Fruit fly (Drosophila melanogaster) whole organism, embryonic: Measurements from ENCODE around the gene Ank.
A peak's percentile ranks its signal among the peaks of the same experiment; 100 is the strongest.

Experiments used
- CG10543 ChIP-seq: fragments of 200-800 bp; sonication (Bioruptor generic); optimal IDR thresholded peaks from 3 replicates; lab custom pipeline; 2017; ENCODE audit warnings: missing biosample characterization, mild to moderate bottlenecking, missing genetic modification characterization, moderate library complexity
- CG12299 ChIP-seq: fragments of 200-800 bp; sonication (Bioruptor generic); optimal IDR thresholded peaks from 2 replicates; lab custom pipeline; 2018; ENCODE audit warnings: missing biosample characterization, mild to moderate bottlenecking, missing genetic modification characterization
- CG12659 ChIP-seq: fragments of 200-800 bp; sonication (Bioruptor generic); optimal IDR thresholded peaks from 3 replicates; lab custom pipeline; 2017; ENCODE audit warnings: mild to moderate bottlenecking, missing biosample characterization, missing genetic modification reagents, missing genetic modification characterization
- CG13894 ChIP-seq: fragments of 200-800 bp; sonication (Bioruptor generic); optimal IDR thresholded peaks from 3 replicates; lab custom pipeline; 2018; ENCODE audit warnings: missing biosample characterization, mild to moderate bottlenecking, missing genetic modification characterization, moderate library complexity
- CG1529 ChIP-seq: fragments of 200-800 bp; sonication (Bioruptor generic); optimal IDR thresholded peaks from 3 replicates; lab custom pipeline; 2018; ENCODE audit warnings: missing biosample characterization, missing genetic modification characterization
- CG15696 ChIP-seq: fragments of 200-800 bp; sonication (Bioruptor generic); optimal IDR thresholded peaks from 2 replicates; lab custom pipeline; 2019; ENCODE audit warnings: missing biosample characterization, mild to moderate bottlenecking, missing genetic modification characterization, moderate library complexity
- CG17328 ChIP-seq: fragments of 200-800 bp; sonication (Bioruptor generic); IDR thresholded peaks from 2 replicates; pipeline ENCODE4 v1.3.6; 2022; ENCODE audit warnings: missing biosample characterization, missing genetic modification characterization
- CG18011 ChIP-seq: fragments of 200-800 bp; sonication (Bioruptor generic); optimal IDR thresholded peaks from 2 replicates; lab custom pipeline; 2017; ENCODE audit warnings: missing biosample characterization, missing genetic modification characterization, mild to moderate bottlenecking, moderate library complexity, missing genotype
- CG2116 ChIP-seq: fragments of 200-800 bp; sonication (Bioruptor generic); optimal IDR thresholded peaks from 3 replicates; lab custom pipeline; 2018; ENCODE audit warnings: missing biosample characterization, mild to moderate bottlenecking, missing genetic modification characterization
- CG2875 ChIP-seq: fragments of 200-800 bp; sonication (Bioruptor generic); optimal IDR thresholded peaks from 2 replicates; lab custom pipeline; 2017; ENCODE audit warnings: missing biosample characterization, mild to moderate bottlenecking, missing genetic modification characterization, missing genetic modification reagents
- CG30020 ChIP-seq: fragments of 200-800 bp; optimal IDR thresholded peaks from 2 replicates; lab custom pipeline; 2019; ENCODE audit warnings: missing biosample characterization, mild to moderate bottlenecking, missing genetic modification characterization, moderate library complexity
- CG3281 ChIP-seq: fragments of 200-800 bp; sonication (Bioruptor generic); optimal IDR thresholded peaks from 3 replicates; lab custom pipeline; 2017; ENCODE audit warnings: missing biosample characterization, mild to moderate bottlenecking, missing genetic modification characterization
- CG3407 ChIP-seq: fragments of 200-800 bp; sonication (Bioruptor generic); optimal IDR thresholded peaks from 2 replicates; lab custom pipeline; 2018; ENCODE audit warnings: missing biosample characterization, mild to moderate bottlenecking, missing genetic modification characterization
- CG34224 ChIP-seq: fragments of 200-800 bp; sonication (Bioruptor generic); IDR thresholded peaks from 3 replicates; pipeline ENCODE4 v1.3.6; 2022; ENCODE audit warnings: missing biosample characterization, missing genetic modification characterization; ENCODE audit not compliant: partially characterized antibody
- CG4707 ChIP-seq: fragments of 200-800 bp; sonication (Bioruptor generic); optimal IDR thresholded peaks from 2 replicates; lab custom pipeline; 2018; ENCODE audit warnings: missing biosample characterization, mild to moderate bottlenecking, missing genetic modification characterization, moderate library complexity
- CG6791 ChIP-seq: fragments of 200-800 bp; sonication (Bioruptor generic); IDR thresholded peaks from 3 replicates; pipeline ENCODE4 v1.3.6; 2022; ENCODE audit warnings: missing biosample characterization, missing genetic modification characterization; ENCODE audit not compliant: partially characterized antibody
- CG7928 ChIP-seq: fragments of 200-800 bp; sonication (Bioruptor generic); optimal IDR thresholded peaks from 2 replicates; lab custom pipeline; 2017; ENCODE audit warnings: missing biosample characterization, mild to moderate bottlenecking, missing genetic modification characterization
- CG7987 ChIP-seq: fragments of 200-800 bp; sonication (Bioruptor generic); optimal IDR thresholded peaks from 2 replicates; lab custom pipeline; 2018; ENCODE audit warnings: missing biosample characterization, mild to moderate bottlenecking, missing genetic modification characterization, moderate library complexity
- CG8281 ChIP-seq: fragments of 200-800 bp; sonication (Bioruptor generic); optimal IDR thresholded peaks from 2 replicates; lab custom pipeline; 2018; ENCODE audit warnings: missing biosample characterization, mild to moderate bottlenecking, missing genetic modification characterization, moderate library complexity
- CG8924 ChIP-seq: fragments of 200-800 bp; optimal IDR thresholded peaks from 3 replicates; lab custom pipeline; 2019; ENCODE audit warnings: missing biosample characterization, mild to moderate bottlenecking, missing genetic modification characterization, moderate library complexity
- CG9437 ChIP-seq: fragments of 200-800 bp; sonication (Bioruptor generic); optimal IDR thresholded peaks from 2 replicates; lab custom pipeline; 2018; ENCODE audit warnings: missing biosample characterization, mild to moderate bottlenecking, missing genetic modification characterization
- Camta ChIP-seq: fragments of 200-800 bp; sonication (Bioruptor generic); optimal IDR thresholded peaks from 2 replicates; lab custom pipeline; 2016; ENCODE audit warnings: missing biosample characterization, missing genetic modification characterization
- Dref ChIP-seq: fragments of 200-800 bp; sonication (Bioruptor generic); IDR thresholded peaks from 2 replicates; pipeline ENCODE4 v1.3.6; 2022; ENCODE audit warnings: missing biosample characterization, missing genetic modification characterization
- Gsc ChIP-seq: fragments of 200-800 bp; sonication (Bioruptor generic); IDR thresholded peaks from 2 replicates; pipeline ENCODE4 v1.3.6; 2022; ENCODE audit warnings: missing biosample characterization, missing genetic modification characterization
- Jarid2 ChIP-seq: fragments of 200-800 bp; sonication (Bioruptor generic); optimal IDR thresholded peaks from 3 replicates; lab custom pipeline; 2017; ENCODE audit warnings: mild to moderate bottlenecking, missing biosample characterization, missing genetic modification reagents, missing genetic modification characterization
- Lim3 ChIP-seq: fragments of 200-800 bp; sonication (Bioruptor generic); IDR thresholded peaks from 2 replicates; pipeline ENCODE4 v1.3.6; 2022; ENCODE audit warnings: missing biosample characterization, missing genetic modification characterization
- Nf-YC ChIP-seq: fragments of 200-800 bp; optimal IDR thresholded peaks from 3 replicates; lab custom pipeline; 2019; ENCODE audit warnings: missing biosample characterization, mild to moderate bottlenecking, missing genetic modification characterization, moderate library complexity
- Vsx1 ChIP-seq: fragments of 200-800 bp; sonication (Bioruptor generic); optimal IDR thresholded peaks from 2 replicates; lab custom pipeline; 2017; ENCODE audit warnings: missing biosample characterization, mild to moderate bottlenecking, missing genetic modification characterization, missing genetic modification reagents
- bowl ChIP-seq: fragments of 200-800 bp; sonication (Bioruptor generic); IDR thresholded peaks from 2 replicates; pipeline ENCODE4 v1.3.6; 2022; ENCODE audit warnings: missing biosample characterization, missing genetic modification characterization
- caup ChIP-seq: fragments of 200-800 bp; sonication (Bioruptor generic); optimal IDR thresholded peaks from 3 replicates; lab custom pipeline; 2017; ENCODE audit warnings: missing biosample characterization, mild to moderate bottlenecking, missing genetic modification characterization, moderate library complexity; ENCODE audit not compliant: severe bottlenecking
- chif ChIP-seq, 2 experiments: fragments of 200-800 bp; sonication (Bioruptor generic); optimal IDR thresholded peaks; 3 replicates each; lab custom pipeline; 2016; ENCODE audit warnings: missing biosample characterization in 2 of 2, missing genetic modification characterization in 2 of 2
- chinmo ChIP-seq: fragments of 200-800 bp; sonication (Bioruptor generic); IDR thresholded peaks from 4 replicates; pipeline ENCODE4 v1.3.6; 2022; ENCODE audit warnings: missing biosample characterization, missing genetic modification characterization; ENCODE audit not compliant: partially characterized antibody
- crp ChIP-seq, 2 experiments: fragments of 200-800 bp; sonication (Bioruptor generic); optimal IDR thresholded peaks; 2 replicates in 1 of 2; 3 replicates in 1 of 2; lab custom pipeline; 2017; ENCODE audit warnings: missing biosample characterization in 2 of 2, missing genetic modification characterization in 2 of 2, mild to moderate bottlenecking in 1 of 2, moderate library complexity in 1 of 2
- gsb ChIP-seq: fragments of 200-800 bp; sonication (Bioruptor generic); IDR thresholded peaks from 2 replicates; pipeline ENCODE4 v1.3.6; 2022; ENCODE audit warnings: missing biosample characterization, missing genetic modification characterization
- ham ChIP-seq: fragments of 200-800 bp; sonication (Bioruptor generic); IDR thresholded peaks from 2 replicates; pipeline ENCODE4 v1.3.6; 2022; ENCODE audit warnings: missing biosample characterization, missing genetic modification characterization
- jumu ChIP-seq: fragments of 200-800 bp; sonication (Bioruptor generic); optimal IDR thresholded peaks from 3 replicates; lab custom pipeline; 2016; ENCODE audit warnings: missing biosample characterization, missing genetic modification characterization
- ken ChIP-seq: fragments of 200-800 bp; sonication (Bioruptor generic); IDR thresholded peaks from 3 replicates; pipeline ENCODE4 v1.3.6; 2022; ENCODE audit warnings: missing biosample characterization, missing genetic modification characterization
- maf-S ChIP-seq: fragments of 200-800 bp; sonication (Bioruptor generic); optimal IDR thresholded peaks from 2 replicates; lab custom pipeline; 2016; ENCODE audit warnings: missing biosample characterization, missing genetic modification characterization
- ranshi ChIP-seq: fragments of 200-800 bp; sonication (Bioruptor generic); IDR thresholded peaks from 2 replicates; pipeline ENCODE4 v1.3.6; 2022; ENCODE audit warnings: missing biosample characterization, missing genetic modification characterization
- sc ChIP-seq, 3 experiments: fragments of >200 bp in 2 of 3; fragments of 200-800 bp in 1 of 3; sonication (Bioruptor generic) in 1 of 3; optimal IDR thresholded peaks; 2 replicates in 2 of 3; 3 replicates in 1 of 3; lab custom pipeline; 2017; ENCODE audit warnings: mild to moderate bottlenecking in 1 of 3, missing biosample characterization in 1 of 3, missing genetic modification characterization in 1 of 3, missing genetic modification reagents in 1 of 3
- scrt ChIP-seq: fragments of 200-800 bp; sonication (Bioruptor generic); optimal IDR thresholded peaks from 2 replicates; lab custom pipeline; 2018; ENCODE audit warnings: missing biosample characterization, mild to moderate bottlenecking, missing genetic modification characterization, moderate library complexity
- tll ChIP-seq, 2 experiments: fragments of 200-800 bp in 1 of 2; fragments of >200 bp in 1 of 2; sonication (Bioruptor generic) in 1 of 2; optimal IDR thresholded peaks; 2 replicates each; lab custom pipeline; 2017 to 2019; ENCODE audit warnings: missing biosample characterization in 2 of 2, missing genetic modification characterization in 2 of 2, mild to moderate bottlenecking in 1 of 2, moderate library complexity in 1 of 2
- unpg ChIP-seq: fragments of 200-800 bp; sonication (Bioruptor generic); optimal IDR thresholded peaks from 3 replicates; lab custom pipeline; 2018; ENCODE audit warnings: missing biosample characterization, mild to moderate bottlenecking, missing genetic modification characterization, moderate library complexity
- vnd ChIP-seq: fragments of 200-800 bp; sonication (Bioruptor generic); IDR thresholded peaks from 3 replicates; pipeline ENCODE4 v1.3.6; 2022; ENCODE audit warnings: missing biosample characterization, missing genetic modification characterization; ENCODE audit not compliant: partially characterized antibody

The Ank gene

DNA sequence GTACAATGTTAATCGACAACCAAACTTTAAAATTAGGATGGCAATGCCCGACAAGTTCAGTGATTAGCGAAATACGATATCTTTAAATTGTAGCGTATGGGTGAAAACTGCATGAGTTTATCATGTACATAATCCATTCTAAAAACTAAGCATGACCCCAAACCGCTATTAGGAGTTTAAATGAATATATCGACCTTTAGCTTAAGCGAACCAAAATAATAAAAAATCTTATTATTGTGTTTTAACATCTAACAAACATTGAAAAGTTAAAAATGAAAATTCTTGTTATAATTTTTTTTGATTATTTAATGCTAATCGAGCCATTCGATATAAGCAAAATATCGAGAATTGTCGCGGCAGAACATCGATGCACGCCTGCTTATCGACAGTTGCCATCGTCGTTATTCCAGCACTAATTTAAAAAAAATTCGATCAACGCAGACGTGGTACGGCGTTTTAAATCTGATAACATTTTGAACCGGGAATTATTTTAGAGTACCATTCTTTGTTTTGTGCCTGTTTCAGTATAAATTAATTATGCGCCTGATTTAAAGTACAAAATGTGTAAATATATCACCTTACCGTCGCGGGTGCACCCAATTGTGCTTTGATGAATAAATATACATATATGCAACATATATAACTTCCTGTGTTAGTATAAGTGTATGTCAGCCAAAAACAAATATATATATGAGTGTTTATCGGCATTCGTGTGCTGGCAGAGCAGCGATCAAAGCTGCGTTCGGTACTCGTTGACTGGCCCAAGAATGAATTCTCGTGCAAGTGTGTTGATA lies 60.5 kb downstream of the Ank start, which contains the start of gene pan (continued):
- TF ChIP-seq CG8924 (tag; lab: Kevin White, UChicago) (peak; percentile 73), chinmo (GFP tag; lab: Robert Waterston, UW) (peak; percentile 91; the same call in 3 of the 4 replicates), CG15696 (tag; lab: Kevin White, UChicago) (no peak), ken (GFP tag; lab: Robert Waterston, UW) (no peak), CG10543 (GFP tag; lab: Kevin White, UChicago) (peak; percentile 53), jumu (no peak), CG17328 (GFP tag; lab: Robert Waterston, UW) (no peak), caup (GFP tag; lab: Kevin White, UChicago) (peak; percentile 3), sc (optimal IDR thresholded peaks at IDR 0.05; lab: Kevin White, UChicago) (no peak), sc (GFP tag; optimal IDR thresholded peaks at IDR 0.05; lab: Kevin White, UChicago) (no peak), CG34224 (GFP tag; lab: Robert Waterston, UW) (peak; percentile 94), Nf-YC (tag; lab: Kevin White, UChicago) (no peak), maf-S (GFP tag; lab: Kevin White, UChicago) (no peak), CG18011 (no peak), CG7987 (GFP tag; lab: Kevin White, UChicago) (no peak), CG8281 (tag; lab: Kevin White, UChicago) (no peak), ham (no peak), Camta (GFP tag; lab: Kevin White, UChicago) (no peak), unpg (GFP tag; lab: Kevin White, UChicago) (no peak), tll (GFP tag; optimal IDR thresholded peaks at IDR 0.05; lab: Kevin White, UChicago) (no peak), CG3407 (GFP tag; lab: Kevin White, UChicago) (no peak), Jarid2 (GFP tag; lab: Kevin White, UChicago) (no peak), Vsx1 (GFP tag; lab: Kevin White, UChicago) (peak; percentile 23), CG4707 (no peak), CG12659 (GFP tag; lab: Kevin White, UChicago) (peak; percentile 64), gsb (GFP tag; lab: Robert Waterston, UW) (no peak), bowl (GFP tag; lab: Robert Waterston, UW) (no peak), CG30020 (tag; lab: Kevin White, UChicago) (no peak), Dref (GFP tag; lab: Robert Waterston, UW) (peak; percentile 94), crp (GFP tag; optimal IDR thresholded peaks at IDR 0.05; lab: Kevin White, UChicago) (no peak), CG7928 (GFP tag; lab: Kevin White, UChicago) (no peak), CG9437 (GFP tag; lab: Kevin White, UChicago) (no peak), CG12299 (peak; percentile 4), scrt (GFP tag; lab: Kevin White, UChicago) (no peak), CG2875 (GFP tag; lab: Kevin White, UChicago) (no peak), chif (GFP tag; optimal IDR thresholded peaks at IDR 0.05; lab: Kevin White, UChicago) (no peak), ranshi (no peak), vnd (GFP tag; lab: Robert Waterston, UW) (no peak; the same call in 1 of the 3 replicates), CG2116 (GFP tag; lab: Kevin White, UChicago) (peak; percentile 88), CG6791 (GFP tag; lab: Robert Waterston, UW) (peak; percentile 96; the same call in 2 of the 3 replicates), CG3281 (GFP tag; lab: Kevin White, UChicago) (no peak), CG1529 (GFP tag; lab: Kevin White, UChicago) (no peak), Gsc (GFP tag; lab: Robert Waterston, UW) (no peak), Lim3 (GFP tag; lab: Robert Waterston, UW) (no peak), CG13894 (no peak)
- TF ChIP-seq, all 482 proteins: peak for 98
